Worm (Caenorhabditis elegans): Measurements from ENCODE around the gene cdr-1.

DNA sequence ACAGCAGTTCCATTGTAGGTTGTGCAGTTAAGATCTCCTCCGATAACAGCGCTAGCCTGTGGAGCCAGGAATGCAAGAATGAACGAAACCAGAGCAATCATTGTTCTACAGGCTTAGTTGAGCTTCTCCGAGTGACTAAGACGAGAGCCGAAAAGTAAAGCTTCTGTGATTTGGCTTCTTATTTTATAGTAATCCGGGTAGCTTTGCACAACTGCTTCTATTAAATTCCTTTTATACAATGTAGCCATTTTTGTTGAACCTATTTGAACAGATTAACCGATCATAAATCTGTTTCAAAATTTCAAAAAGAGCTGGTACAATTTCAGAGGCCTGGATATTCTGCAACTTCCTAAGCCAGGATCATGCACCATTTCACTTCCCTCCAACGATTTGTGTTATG lies 3.7 kb upstream of the cdr-1 start, which contains the start of gene F35E8.9:
- no peak for TF ChIP-seq sdz-38 (tag; optimal IDR thresholded peaks at IDR 0.05)
- no peak for TF ChIP-seq hmg-20 (GFP tag; IDR thresholded peaks at IDR 0.05)
- no peak for TF ChIP-seq D2030.7 (GFP tag; IDR thresholded peaks at IDR 0.05)
- no peak for TF ChIP-seq efl-1 (GFP tag; optimal IDR thresholded peaks at IDR 0.05)
- no peak for TF ChIP-seq nhr-120 (GFP tag; IDR thresholded peaks at IDR 0.05)
- no peak for TF ChIP-seq lin-40 (tag; optimal IDR thresholded peaks at IDR 0.05)
- TF ChIP-seq mel-28 (tag; optimal IDR thresholded peaks at IDR 0.05; ENCODE audit: borderline replicate concordance): no peak
- TF ChIP-seq Y56A3A.18 (GFP tag; IDR thresholded peaks at IDR 0.05): no peak
- TF ChIP-seq somi-1 (GFP tag; optimal IDR thresholded peaks at IDR 0.05): no peak
